Worm (Caenorhabditis elegans) whole organism, L2 larva: ENCODE measurements around the gene C43H6.12.
A peak's percentile ranks its signal among the peaks of the same experiment; 100 is the strongest.

ENCODE experiments used
- F13H6.1 ChIP-seq: sonication (generic microtip); optimal IDR thresholded peaks from 2 replicates; lab custom pipeline; 2016; ENCODE audit warnings: missing genetic modification characterization, missing compliant biosample characterization
- R02D3.7 ChIP-seq: fragments of 150-350 bp; optimal IDR thresholded peaks from 2 replicates; lab custom pipeline; 2014; ENCODE audit warnings: missing biosample characterization, missing genetic modification characterization
- ama-1 ChIP-seq: fragments of 150-350 bp; optimal IDR thresholded peaks from 2 replicates; lab custom pipeline; 2018; ENCODE audit warnings: inconsistent platforms
- ceh-82 ChIP-seq: fragments of 150-350 bp; optimal IDR thresholded peaks from 2 replicates; lab custom pipeline; 2014; ENCODE audit warnings: missing biosample characterization, missing genetic modification characterization
- elt-3 ChIP-seq: sonication (generic microtip); optimal IDR thresholded peaks from 2 replicates; lab custom pipeline; 2017; ENCODE audit warnings: missing biosample characterization, missing genetic modification characterization
- lsy-2 ChIP-seq, 2 experiments: fragments of 150-350 bp in 1 of 2; sonication (generic microtip) in 1 of 2; optimal IDR thresholded peaks; 2 replicates each; lab custom pipeline; 2014 to 2017; ENCODE audit warnings: missing biosample characterization in 2 of 2, missing genetic modification characterization in 2 of 2
- nhr-11 ChIP-seq: fragments of 150-350 bp; optimal IDR thresholded peaks from 2 replicates; lab custom pipeline; 2014; ENCODE audit warnings: missing biosample characterization, missing genetic modification characterization
- nhr-129 ChIP-seq: fragments of 150-350 bp; optimal IDR thresholded peaks from 2 replicates; lab custom pipeline; 2014; ENCODE audit warnings: missing biosample characterization, missing genetic modification characterization
- skn-1 ChIP-seq: sonication (generic microtip); optimal IDR thresholded peaks from 2 replicates; lab custom pipeline; 2017; ENCODE audit warnings: missing biosample characterization, missing genetic modification characterization
- unc-62 ChIP-seq: fragments of 150-350 bp; optimal IDR thresholded peaks from 2 replicates; lab custom pipeline; 2014; ENCODE audit warnings: missing biosample characterization, missing genetic modification reagents, missing genetic modification characterization
- zag-1 ChIP-seq: fragments of 150-350 bp; optimal IDR thresholded peaks from 2 replicates; lab custom pipeline; 2014; ENCODE audit warnings: missing biosample characterization, missing genetic modification characterization
- ztf-1 ChIP-seq: fragments of 200-800 bp; sonication (Bioruptor generic); conservative IDR thresholded peaks from 2 replicates; pipeline ENCODE4 v1.3.6; 2022; ENCODE audit warnings: missing genetic modification characterization, missing compliant biosample characterization
- ztf-11 ChIP-seq: sonication (generic microtip); optimal IDR thresholded peaks from 2 replicates; lab custom pipeline; 2017; ENCODE audit warnings: missing biosample characterization, missing genetic modification characterization

DNA sequence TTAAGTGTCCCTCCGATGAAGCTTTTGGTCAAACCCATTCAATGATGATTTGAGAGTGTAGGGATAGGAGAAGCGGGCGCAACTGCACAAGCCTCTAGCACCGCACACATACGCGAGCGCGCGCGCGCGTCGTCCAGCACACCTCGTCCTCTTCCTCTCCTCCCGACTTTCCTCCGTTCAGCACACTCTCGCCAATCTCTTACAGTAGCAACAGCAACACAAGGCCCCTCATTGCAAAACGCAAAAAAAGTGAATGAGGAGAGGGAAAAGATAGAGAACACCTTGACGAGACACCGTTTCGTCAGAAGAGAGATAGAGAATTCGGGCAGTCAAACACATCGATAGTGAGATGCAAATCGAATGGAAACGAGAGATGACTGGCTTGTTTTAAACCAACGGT, 23.1 kb downstream of the C43H6.12 start:
- TF ChIP-seq ceh-82: no peak
- TF ChIP-seq ztf-11: no peak
- peak; percentile 78 for TF ChIP-seq F13H6.1
- TF ChIP-seq unc-62: no peak
- TF ChIP-seq skn-1 (tag; lab: Kevin White, UChicago): no peak
- TF ChIP-seq ama-1: no peak
- TF ChIP-seq ztf-1 (GFP tag; lab: Robert Waterston, UW): no peak
- TF ChIP-seq nhr-129 (tag; lab: Kevin White, UChicago): peak; percentile 80
- TF ChIP-seq zag-1 (tag; lab: Kevin White, UChicago): no peak
- no peak for TF ChIP-seq elt-3 (tag; lab: Kevin White, UChicago)
- no peak for TF ChIP-seq R02D3.7 (tag; lab: Kevin White, UChicago)
- TF ChIP-seq lsy-2 (tag; optimal IDR thresholded peaks at IDR 0.05; lab: Kevin White, UChicago): peak; percentile 9 to 44
- no peak for TF ChIP-seq nhr-11 (tag; lab: Kevin White, UChicago)
